Fruit fly (Drosophila melanogaster) whole organism, embryonic: ENCODE measurements around the gene Hph.

Source experiments
- Antp ChIP-seq: fragments of 200-800 bp; sonication (Bioruptor generic); optimal IDR thresholded peaks from 3 replicates; lab custom pipeline; 2016; ENCODE audit warnings: missing biosample characterization, missing genetic modification characterization
- Atf-2 ChIP-seq: fragments of 200-800 bp; sonication (Bioruptor generic); optimal IDR thresholded peaks from 2 replicates; lab custom pipeline; 2016; ENCODE audit warnings: missing biosample characterization, missing genetic modification characterization
- CG10267 ChIP-seq: fragments of 200-800 bp; sonication (Bioruptor generic); optimal IDR thresholded peaks from 2 replicates; lab custom pipeline; 2018; ENCODE audit warnings: missing biosample characterization, mild to moderate bottlenecking, missing genetic modification characterization, moderate library complexity
- CG12942 ChIP-seq: fragments of 200-800 bp; sonication (Bioruptor generic); optimal IDR thresholded peaks from 3 replicates; lab custom pipeline; 2016; ENCODE audit warnings: missing biosample characterization, missing genetic modification characterization
- CG43689 ChIP-seq: fragments of 200-800 bp; sonication (Bioruptor generic); IDR thresholded peaks from 2 replicates; pipeline ENCODE4 v1.3.6; 2022; ENCODE audit warnings: missing biosample characterization, missing genetic modification characterization
- CG5953 ChIP-seq: fragments of 200-800 bp; sonication (Bioruptor generic); IDR thresholded peaks from 2 replicates; pipeline ENCODE4 v1.3.6; 2022; ENCODE audit warnings: missing biosample characterization, missing genetic modification characterization
- CG9215 ChIP-seq: fragments of 200-800 bp; sonication (Bioruptor generic); IDR thresholded peaks from 2 replicates; pipeline ENCODE4 v1.3.6; 2022; ENCODE audit warnings: missing biosample characterization, missing genetic modification characterization
- Camta ChIP-seq: fragments of 200-800 bp; sonication (Bioruptor generic); optimal IDR thresholded peaks from 2 replicates; lab custom pipeline; 2016; ENCODE audit warnings: missing biosample characterization, missing genetic modification characterization
- Hmr ChIP-seq: fragments of 200-800 bp; sonication (Bioruptor generic); optimal IDR thresholded peaks from 3 replicates; lab custom pipeline; 2017; ENCODE audit warnings: mild to moderate bottlenecking, missing biosample characterization, missing genetic modification reagents, missing genetic modification characterization
- Oaz ChIP-seq: fragments of 200-800 bp; sonication (Bioruptor generic); IDR thresholded peaks from 2 replicates; pipeline ENCODE4 v1.3.6; 2022; ENCODE audit warnings: missing biosample characterization, missing genetic modification characterization
- unc-4 ChIP-seq: fragments of 200-800 bp; sonication (Bioruptor generic); IDR thresholded peaks from 2 replicates; pipeline ENCODE4 v1.3.6; 2022; ENCODE audit warnings: missing biosample characterization, missing genetic modification characterization; ENCODE audit not compliant: partially characterized antibody
- wor ChIP-seq: fragments of 200-800 bp; sonication (Bioruptor generic); IDR thresholded peaks from 2 replicates; pipeline ENCODE4 v1.3.6; 2022; ENCODE audit warnings: missing biosample characterization, missing genetic modification characterization
- zf30C ChIP-seq: fragments of 200-800 bp; sonication (Bioruptor generic); optimal IDR thresholded peaks from 3 replicates; lab custom pipeline; 2018; ENCODE audit warnings: missing biosample characterization, mild to moderate bottlenecking, missing genetic modification characterization

DNA sequence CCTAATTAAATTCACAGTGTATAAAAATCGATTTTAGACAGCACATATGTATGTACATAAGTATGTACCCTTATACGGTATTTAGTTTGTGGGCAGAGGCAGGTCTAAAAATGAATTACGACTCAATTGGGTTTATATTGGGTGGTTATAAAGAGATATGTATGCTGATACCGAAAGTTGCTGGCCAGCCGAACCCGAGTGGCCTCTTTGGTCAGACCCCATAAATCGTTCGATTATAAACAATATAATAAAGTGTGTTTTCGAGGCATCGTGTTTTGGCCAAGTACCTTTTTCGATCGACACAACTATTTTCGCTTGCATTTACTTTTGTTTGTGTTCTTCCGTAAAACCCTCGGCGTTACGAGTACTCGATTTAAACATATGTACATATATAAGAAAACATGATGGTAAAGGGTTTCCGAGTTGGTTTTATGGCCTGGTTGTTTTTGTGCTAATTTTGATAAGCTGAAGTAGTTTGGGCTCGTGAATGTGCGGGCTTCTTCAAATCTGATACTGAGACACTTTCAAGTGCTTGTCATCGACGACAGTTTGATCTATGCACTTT, 52.5 kb downstream of the Hph start:
- TF ChIP-seq Hmr (GFP tag; lab: Kevin White, UChicago) (no peak), Oaz (GFP tag; lab: Robert Waterston, UW) (no peak), CG12942 (GFP tag; lab: Kevin White, UChicago) (no peak), Atf-2 (GFP tag; lab: Kevin White, UChicago) (no peak), CG10267 (no peak), CG9215 (GFP tag; lab: Robert Waterston, UW) (no peak), unc-4 (GFP tag; lab: Robert Waterston, UW) (no peak), CG43689 (no peak), wor (GFP tag; lab: Robert Waterston, UW) (no peak), Camta (GFP tag; lab: Kevin White, UChicago) (no peak), CG5953 (GFP tag; lab: Robert Waterston, UW) (no peak), zf30C (no peak), Antp (GFP tag; lab: Kevin White, UChicago) (no peak)
